Worm (Caenorhabditis elegans) whole organism, dauer: ENCODE data around the gene fbxa-174.

Source experiments
- unc-62 ChIP-seq: sonication (generic microtip); optimal IDR thresholded peaks from 2 replicates; lab custom pipeline; 2017; ENCODE audit warnings: missing biosample characterization, missing genetic modification reagents, missing genetic modification characterization

Gene fbxa-174

ce11 chrV:17539289-17539688 is 19.0 kb downstream of the fbxa-174 start:
- TF ChIP-seq unc-62 (GFP tag; lab: Kevin White, UChicago), result no peak

- no peak for TF ChIP-seq unc-62 (GFP tag; lab: Kevin White, UChicago)
These were observed 19.9 kb downstream of the fbxa-174 start, which contains the start of gene C18D4.6 for ce11 chrV:17538279-17538896. Gene C18D4.6 (minus strand): TSS chrV:17538375.

- TF ChIP-seq unc-62 (GFP tag; lab: Kevin White, UChicago), result no peak
These were observed 25.1 kb downstream of the fbxa-174 start for ce11 chrV:17533200-17533599.

ce11 chrV:17532686-17533085 is 25.6 kb downstream of the fbxa-174 start, which contains the start of gene C18D4.3:
Gene C18D4.3 (minus strand): TSS chrV:17532786.
- no peak for TF ChIP-seq unc-62 (GFP tag; lab: Kevin White, UChicago)

- no peak for TF ChIP-seq unc-62 (GFP tag; lab: Kevin White, UChicago)
These were observed 26.9 kb downstream of the fbxa-174 start, which contains the start of gene C18D4.4 for ce11 chrV:17531410-17531809. Gene C18D4.4 (minus strand): TSS chrV:17531510.

- no peak for TF ChIP-seq unc-62 (GFP tag; lab: Kevin White, UChicago)
These were observed 27.8 kb downstream of the fbxa-174 start, which contains the start of gene C18D4.12 for ce11 chrV:17530486-17530885. Gene C18D4.12 (minus strand): TSS chrV:17530586.

- no peak for TF ChIP-seq unc-62 (GFP tag; lab: Kevin White, UChicago)
These were observed 30.5 kb downstream of the fbxa-174 start, which contains the start of gene srz-90 for ce11 chrV:17527729-17528128. Gene srz-90 (plus strand): TSS chrV:17528029.

- TF ChIP-seq unc-62 (GFP tag; lab: Kevin White, UChicago), result no peak
These were observed 37.5 kb downstream of the fbxa-174 start, which contains the start of gene fbxa-136 for ce11 chrV:17520735-17521134. Gene fbxa-136 (plus strand): TSS chrV:17521035.

- no peak for TF ChIP-seq unc-62 (GFP tag; lab: Kevin White, UChicago)
These were observed 44.4 kb downstream of the fbxa-174 start for ce11 chrV:17513831-17514230.

- TF ChIP-seq unc-62 (GFP tag; lab: Kevin White, UChicago), result no peak
These were observed 45.5 kb downstream of the fbxa-174 start for ce11 chrV:17512763-17513162.

ce11 chrV:17508493-17508892 is 49.8 kb downstream of the fbxa-174 start, which contains the start of gene srw-32:
Gene srw-32 (plus strand): TSS chrV:17508793.
- TF ChIP-seq unc-62 (GFP tag; lab: Kevin White, UChicago), result no peak

ce11 chrV:17506289-17506688 is 52.0 kb downstream of the fbxa-174 start, which contains the start of gene srw-31:
Gene srw-31 (plus strand): TSS chrV:17506589.
- no peak for TF ChIP-seq unc-62 (GFP tag; lab: Kevin White, UChicago)
